Fruit fly (Drosophila melanogaster): Measurements from ENCODE around the gene Vps16A.

Gene Vps16A

dm6 chr3R:9246879-9247621 is 19.8 kb upstream of the Vps16A start (continued):
- peak; percentile 80 for TF ChIP-seq nerfin-1 (tag; optimal IDR thresholded peaks at IDR 0.05)
- no peak for TF ChIP-seq maf-S (GFP tag; optimal IDR thresholded peaks at IDR 0.05)
- TF ChIP-seq E2f1 (GFP tag; IDR thresholded peaks at IDR 0.05), result peak; percentile 43
- peak; percentile 14 for TF ChIP-seq mam (GFP tag; optimal IDR thresholded peaks at IDR 0.05)
- no peak for TF ChIP-seq fd3F (GFP tag; optimal IDR thresholded peaks at IDR 0.05)
- TF ChIP-seq CG1647 (GFP tag; optimal IDR thresholded peaks at IDR 0.05), result no peak
- peak; percentile 60 for TF ChIP-seq bcd (GFP tag; optimal IDR thresholded peaks at IDR 0.05)
- peak; percentile 42 for TF ChIP-seq ewg (GFP tag; optimal IDR thresholded peaks at IDR 0.05)
- no peak for TF ChIP-seq CG34224 (GFP tag; IDR thresholded peaks at IDR 0.05; ENCODE audit: partially characterized antibody)
- no peak for TF ChIP-seq GATAe (GFP tag; conservative IDR thresholded peaks at IDR 0.05)
- peak; percentile 77 for TF ChIP-seq CG13424 (tag; optimal IDR thresholded peaks at IDR 0.05)
- no peak for TF ChIP-seq da (GFP tag; optimal IDR thresholded peaks at IDR 0.05)
- no peak for TF ChIP-seq Sin3A (optimal IDR thresholded peaks at IDR 0.05)
- TF ChIP-seq sim (GFP tag; IDR thresholded peaks at IDR 0.05), result no peak
- TF ChIP-seq CG10431 (GFP tag; optimal IDR thresholded peaks at IDR 0.05), result peak; percentile 69
- TF ChIP-seq CG1602 (GFP tag; optimal IDR thresholded peaks at IDR 0.05), result peak; percentile 45
- TF ChIP-seq hb (GFP tag; IDR thresholded peaks at IDR 0.05; ENCODE audit: partially characterized antibody), result no peak
- TF ChIP-seq Ptx1 (GFP tag; IDR thresholded peaks at IDR 0.05), result peak; percentile 46
- TF ChIP-seq CG17912 (GFP tag; optimal IDR thresholded peaks at IDR 0.05), result no peak
- TF ChIP-seq Lhr (GFP tag; optimal IDR thresholded peaks at IDR 0.05), result peak; percentile 36
- TF ChIP-seq dpn (GFP tag; optimal IDR thresholded peaks at IDR 0.05), result peak in 1 of 2 experiments; percentile 53
- TF ChIP-seq chinmo (GFP tag; IDR thresholded peaks at IDR 0.05; ENCODE audit: partially characterized antibody), result no peak
- TF ChIP-seq unc-4 (GFP tag; IDR thresholded peaks at IDR 0.05; ENCODE audit: partially characterized antibody), result no peak
- TF ChIP-seq CG10959 (GFP tag; IDR thresholded peaks at IDR 0.05), result no peak
- no peak for TF ChIP-seq CHES-1-like (GFP tag; optimal IDR thresholded peaks at IDR 0.05)
- no peak for TF ChIP-seq wdn (GFP tag; IDR thresholded peaks at IDR 0.05)
- no peak for TF ChIP-seq Bdp1 (GFP tag; optimal IDR thresholded peaks at IDR 0.05)
- TF ChIP-seq NFAT (GFP tag; IDR thresholded peaks at IDR 0.05), result no peak
- no peak for TF ChIP-seq toy (GFP tag; IDR thresholded peaks at IDR 0.05)
- peak; percentile 10 for TF ChIP-seq chn (GFP tag; optimal IDR thresholded peaks at IDR 0.05)
- TF ChIP-seq CG17328 (GFP tag; IDR thresholded peaks at IDR 0.05), result peak; percentile 71
- no peak for TF ChIP-seq TFAM (GFP tag; optimal IDR thresholded peaks at IDR 0.05)
- TF ChIP-seq salm (tag; optimal IDR thresholded peaks at IDR 0.05), result peak; percentile 51
- TF ChIP-seq Neu2 (GFP tag; optimal IDR thresholded peaks at IDR 0.05; ENCODE audit: borderline replicate concordance), result no peak
- TF ChIP-seq CG15514 (GFP tag; optimal IDR thresholded peaks at IDR 0.05), result no peak
- no peak; the same call in 1 of the 2 replicates for TF ChIP-seq seq (GFP tag; IDR thresholded peaks at IDR 0.05)
- TF ChIP-seq nmo (GFP tag; optimal IDR thresholded peaks at IDR 0.05), result peak; percentile 69
- TF ChIP-seq p53 (GFP tag; optimal IDR thresholded peaks at IDR 0.05), result no peak
- TF ChIP-seq CG43689 (GFP tag; IDR thresholded peaks at IDR 0.05), result no peak
- peak; percentile 15 for TF ChIP-seq Myb (GFP tag; optimal IDR thresholded peaks at IDR 0.05)
- TF ChIP-seq Six4 (GFP tag; optimal IDR thresholded peaks at IDR 0.05), result peak; percentile 57
- peak; percentile 68 for TF ChIP-seq dmrt11E (tag; optimal IDR thresholded peaks at IDR 0.05)
- TF ChIP-seq repo (GFP tag; optimal IDR thresholded peaks at IDR 0.05), result no peak
- TF ChIP-seq HLH4C (GFP tag; IDR thresholded peaks at IDR 0.05; ENCODE audit: partially characterized antibody), result no peak
- peak; percentile 55 for TF ChIP-seq wor (GFP tag; IDR thresholded peaks at IDR 0.05)
- TF ChIP-seq Deaf1 (tag; optimal IDR thresholded peaks at IDR 0.05), result no peak
- peak; percentile 46; the same call in 1 of the 2 replicates for TF ChIP-seq CG4730 (GFP tag; IDR thresholded peaks at IDR 0.05)
- peak; percentile 69; the same call in 1 of the 3 replicates for TF ChIP-seq zfh1 (GFP tag; IDR thresholded peaks at IDR 0.05)
- TF ChIP-seq dysf (GFP tag; IDR thresholded peaks at IDR 0.05), result peak; percentile 51; the same call in 1 of the 3 replicates
- no peak for TF ChIP-seq crp (GFP tag; optimal IDR thresholded peaks at IDR 0.05)
